Worm (Caenorhabditis elegans) whole organism, early embryonic: ENCODE measurements around the gene nhr-186.

Experiments used
- B0310.2 ChIP-seq: sonication (generic microtip); optimal IDR thresholded peaks from 2 replicates; lab custom pipeline; 2016; ENCODE audit warnings: mild to moderate bottlenecking, missing genetic modification characterization, missing compliant biosample characterization
- F13C5.2 ChIP-seq: sonication (generic microtip); optimal IDR thresholded peaks from 2 replicates; lab custom pipeline; 2017; ENCODE audit warnings: mild to moderate bottlenecking, missing genetic modification characterization, inconsistent platforms, missing compliant biosample characterization
- aly-1 ChIP-seq: sonication (generic microtip); optimal IDR thresholded peaks from 2 replicates; lab custom pipeline; 2016; ENCODE audit warnings: missing genetic modification characterization, missing compliant biosample characterization
- ama-1 ChIP-seq: fragments of 150-350 bp; optimal IDR thresholded peaks from 2 replicates; lab custom pipeline; 2014
- ceh-13 ChIP-seq: fragments of 200-800 bp; sonication (Bioruptor generic); optimal IDR thresholded peaks from 2 replicates; lab custom pipeline; 2018; ENCODE audit warnings: mild to moderate bottlenecking, missing genetic modification characterization, missing compliant biosample characterization
- ceh-36 ChIP-seq: sonication (generic microtip); optimal IDR thresholded peaks from 2 replicates; lab custom pipeline; 2016; ENCODE audit warnings: missing genetic modification characterization, inconsistent platforms, missing compliant biosample characterization
- ets-7 ChIP-seq: sonication (generic microtip); optimal IDR thresholded peaks from 2 replicates; lab custom pipeline; 2016; ENCODE audit warnings: missing genotype, missing genetic modification characterization, missing compliant biosample characterization
- flt-1 ChIP-seq: fragments of 200-800 bp; sonication (Bioruptor generic); IDR thresholded peaks from 2 replicates; pipeline ENCODE4 v1.3.6; 2022; ENCODE audit warnings: missing genetic modification characterization, missing compliant biosample characterization
- hmbx-1 ChIP-seq: sonication (generic microtip); optimal IDR thresholded peaks from 2 replicates; lab custom pipeline; 2016; ENCODE audit warnings: mild to moderate bottlenecking, missing genetic modification characterization, missing compliant biosample characterization
- hmg-4 ChIP-seq: fragments of 200-800 bp; sonication (Bioruptor generic); optimal IDR thresholded peaks from 2 replicates; lab custom pipeline; 2018; ENCODE audit warnings: mild to moderate bottlenecking, missing genetic modification characterization, missing compliant biosample characterization
- hnd-1 ChIP-seq: sonication (generic microtip); optimal IDR thresholded peaks from 2 replicates; lab custom pipeline; 2016; ENCODE audit warnings: missing genetic modification characterization, missing compliant biosample characterization
- pes-1 ChIP-seq: fragments of 200-800 bp; sonication (Bioruptor generic); IDR thresholded peaks from 2 replicates; pipeline ENCODE4 v1.3.6; 2022; ENCODE audit warnings: missing genetic modification reagents, missing genetic modification characterization, missing compliant biosample characterization
- scrt-1 ChIP-seq: fragments of 200-800 bp; sonication (Bioruptor generic); IDR thresholded peaks from 2 replicates; pipeline ENCODE4 v1.3.6; 2022; ENCODE audit warnings: missing genetic modification characterization, missing compliant biosample characterization
- sea-1 ChIP-seq: fragments of 200-800 bp; sonication (Bioruptor generic); conservative IDR thresholded peaks from 2 replicates; pipeline ENCODE4 v1.3.6; 2022; ENCODE audit warnings: missing genetic modification characterization, missing compliant biosample characterization
- tbx-11 ChIP-seq: fragments of 200-800 bp; sonication (Bioruptor generic); IDR thresholded peaks from 2 replicates; pipeline ENCODE4 v1.3.6; 2022; ENCODE audit warnings: missing genetic modification characterization, missing compliant biosample characterization
- tbx-37 ChIP-seq: fragments of 200-800 bp; sonication (Bioruptor generic); conservative IDR thresholded peaks from 2 replicates; pipeline ENCODE4 v1.3.6; 2022; ENCODE audit warnings: missing genetic modification reagents, missing genetic modification characterization, missing compliant biosample characterization
- tra-4 ChIP-seq: sonication (generic microtip); optimal IDR thresholded peaks from 2 replicates; lab custom pipeline; 2017; ENCODE audit warnings: missing genetic modification characterization, missing compliant biosample characterization

The nhr-186 gene

ce11 chrV:3874102-3874744 lies 19.5 kb upstream of the nhr-186 start, which contains the start of gene nhr-158:
Gene nhr-158 (minus strand): TSS chrV:3874152.
- TF ChIP-seq ets-7 (tag; lab: Kevin White, UChicago): no peak
- no peak for TF ChIP-seq tbx-11 (GFP tag; lab: Robert Waterston, UW)
- TF ChIP-seq aly-1 (tag; lab: Kevin White, UChicago): no peak
- TF ChIP-seq hmbx-1 (tag; lab: Kevin White, UChicago): no peak
- no peak for TF ChIP-seq ama-1
- TF ChIP-seq hnd-1 (tag; lab: Kevin White, UChicago): no peak
- TF ChIP-seq B0310.2 (tag; lab: Kevin White, UChicago): no peak

ce11 chrV:3870359-3870758 lies 15.6 kb upstream of the nhr-186 start:
- no peak for TF ChIP-seq ama-1
- no peak for TF ChIP-seq hmbx-1 (tag; lab: Kevin White, UChicago)
- TF ChIP-seq ets-7 (tag; lab: Kevin White, UChicago): no peak
- TF ChIP-seq sea-1 (GFP tag; lab: Robert Waterston, UW): no peak
- no peak for TF ChIP-seq F13C5.2 (tag; lab: Kevin White, UChicago)
- TF ChIP-seq tbx-37 (GFP tag; lab: Robert Waterston, UW): no peak
- no peak for TF ChIP-seq tbx-11 (GFP tag; lab: Robert Waterston, UW)
- TF ChIP-seq hnd-1 (tag; lab: Kevin White, UChicago): no peak
- TF ChIP-seq scrt-1 (GFP tag; lab: Robert Waterston, UW): no peak
- TF ChIP-seq ceh-36 (tag; lab: Kevin White, UChicago): no peak
- TF ChIP-seq ceh-13 (GFP tag; lab: Kevin White, UChicago): no peak
- TF ChIP-seq pes-1: no peak
- no peak for TF ChIP-seq flt-1 (GFP tag; lab: Robert Waterston, UW)
- TF ChIP-seq hmg-4 (GFP tag; lab: Kevin White, UChicago): no peak
- TF ChIP-seq aly-1 (tag; lab: Kevin White, UChicago): no peak
- TF ChIP-seq tra-4 (tag; lab: Kevin White, UChicago): no peak
- TF ChIP-seq B0310.2 (tag; lab: Kevin White, UChicago): no peak

ce11 chrV:3868905-3869304 lies 14.2 kb upstream of the nhr-186 start, which contains the start of gene nhr-157:
Gene nhr-157 (minus strand): TSS chrV:3869005.
- TF ChIP-seq ceh-36 (tag; lab: Kevin White, UChicago) (no peak), ceh-13 (GFP tag; lab: Kevin White, UChicago) (no peak)

- TF ChIP-seq aly-1 (tag; lab: Kevin White, UChicago) (no peak), ceh-13 (GFP tag; lab: Kevin White, UChicago) (no peak), tbx-37 (GFP tag; lab: Robert Waterston, UW) (no peak), ets-7 (tag; lab: Kevin White, UChicago) (no peak), pes-1 (no peak), ceh-36 (tag; lab: Kevin White, UChicago) (no peak), hmg-4 (GFP tag; lab: Kevin White, UChicago) (no peak), ama-1 (no peak), B0310.2 (tag; lab: Kevin White, UChicago) (no peak), sea-1 (GFP tag; lab: Robert Waterston, UW) (no peak), flt-1 (GFP tag; lab: Robert Waterston, UW) (no peak), tra-4 (tag; lab: Kevin White, UChicago) (no peak), tbx-11 (GFP tag; lab: Robert Waterston, UW) (no peak)
Measured at ce11 chrV:3865273-3865672, 10.5 kb upstream of the nhr-186 start.

- no peak for TF ChIP-seq aly-1 (tag; lab: Kevin White, UChicago)
- TF ChIP-seq tbx-11 (GFP tag; lab: Robert Waterston, UW): no peak
- TF ChIP-seq tbx-37 (GFP tag; lab: Robert Waterston, UW): no peak
Measured at ce11 chrV:3862851-3863250, 8.1 kb upstream of the nhr-186 start, which contains the start of gene nhr-187. Gene nhr-187 (minus strand): TSS chrV:3862951.

ce11 chrV:3860123-3860522 lies 5.4 kb upstream of the nhr-186 start, which contains the start of gene nhr-189:
Gene nhr-189 (minus strand): TSS chrV:3860243.
- TF ChIP-seq hmg-4 (GFP tag; lab: Kevin White, UChicago) (no peak), F13C5.2 (tag; lab: Kevin White, UChicago) (no peak)

- TF ChIP-seq tra-4 (tag; lab: Kevin White, UChicago): no peak
- TF ChIP-seq ceh-36 (tag; lab: Kevin White, UChicago): no peak
- TF ChIP-seq scrt-1 (GFP tag; lab: Robert Waterston, UW): no peak
- no peak for TF ChIP-seq ama-1
- no peak for TF ChIP-seq tbx-11 (GFP tag; lab: Robert Waterston, UW)
- TF ChIP-seq flt-1 (GFP tag; lab: Robert Waterston, UW): no peak
- no peak for TF ChIP-seq ets-7 (tag; lab: Kevin White, UChicago)
- TF ChIP-seq sea-1 (GFP tag; lab: Robert Waterston, UW): no peak
- no peak for TF ChIP-seq hmbx-1 (tag; lab: Kevin White, UChicago)
- no peak for TF ChIP-seq B0310.2 (tag; lab: Kevin White, UChicago)
- TF ChIP-seq hmg-4 (GFP tag; lab: Kevin White, UChicago): no peak
- no peak for TF ChIP-seq hnd-1 (tag; lab: Kevin White, UChicago)
- no peak for TF ChIP-seq F13C5.2 (tag; lab: Kevin White, UChicago)
- no peak for TF ChIP-seq aly-1 (tag; lab: Kevin White, UChicago)
- TF ChIP-seq tbx-37 (GFP tag; lab: Robert Waterston, UW): no peak
- TF ChIP-seq ceh-13 (GFP tag; lab: Kevin White, UChicago): no peak
- TF ChIP-seq pes-1: no peak
Measured at ce11 chrV:3857778-3858177, 3.0 kb upstream of the nhr-186 start, which contains the start of gene nhr-188. Gene nhr-188 (minus strand): TSS chrV:3857861.
